Worm (Caenorhabditis elegans): Measurements from ENCODE around the gene memi-1.

The memi-1 gene

ce11 chrIV:4762990-4763545 lies 2.8 kb upstream of the memi-1 start:
- peak in 1 of 2 experiments; percentile 22 for TF ChIP-seq lin-35 (GFP tag; optimal IDR thresholded peaks at IDR 0.05)
- TF ChIP-seq efl-1 (optimal IDR thresholded peaks at IDR 0.05) = peak; percentile 11 to 13
- peak in 1 of 2 experiments; percentile 49 for TF ChIP-seq efl-1 (GFP tag; optimal IDR thresholded peaks at IDR 0.05 in 1 of 2)
- peak; percentile 29 to 53 for TF ChIP-seq lsy-2 (tag; optimal IDR thresholded peaks at IDR 0.05)

ce11 chrIV:4758659-4759058 lies 1.6 kb downstream of the memi-1 start, which contains the start of gene Y17G9B.8:
TSS of gene Y17G9B.8 (minus strand) at chrIV:4758840.
- TF ChIP-seq fos-1 (tag; optimal IDR thresholded peaks at IDR 0.05) (no peak), mef-2 (tag; optimal IDR thresholded peaks at IDR 0.05) (no peak), lsy-2 (tag; optimal IDR thresholded peaks at IDR 0.05) (peak; percentile 10 to 33)

ce11 chrIV:4755929-4756655 lies 4.1 kb downstream of the memi-1 start, which contains the start of the genes fbxb-77 and Y17G9B.11:
TSS of gene fbxb-77 (minus strand) at chrIV:4756157.
TSS of gene Y17G9B.11 (plus strand) at chrIV:4756605.
- no peak for TF ChIP-seq sup-37 (GFP tag; optimal IDR thresholded peaks at IDR 0.05)
- TF ChIP-seq isw-1 (GFP tag; IDR thresholded peaks at IDR 0.05) = no peak

ce11 chrIV:4751814-4752213 lies 8.4 kb downstream of the memi-1 start, which contains the start of gene Y17G9B.4:
TSS of gene Y17G9B.4 (plus strand) at chrIV:4752119.
- no peak for TF ChIP-seq aha-1 (tag; optimal IDR thresholded peaks at IDR 0.05)
- TF ChIP-seq aly-2 (tag; optimal IDR thresholded peaks at IDR 0.05) = no peak
- TF ChIP-seq nhr-84 (tag; optimal IDR thresholded peaks at IDR 0.05) = no peak
- no peak for TF ChIP-seq F16B12.6 (tag; optimal IDR thresholded peaks at IDR 0.05)
- TF ChIP-seq nhr-85 (tag) = no peak
- TF ChIP-seq zip-4 (GFP tag; optimal IDR thresholded peaks at IDR 0.05) = no peak
- TF ChIP-seq dpl-1 (GFP tag; optimal IDR thresholded peaks at IDR 0.05) = no peak
- no peak for TF ChIP-seq pqm-1 (tag; optimal IDR thresholded peaks at IDR 0.05)
- TF ChIP-seq nhr-12 (tag; optimal IDR thresholded peaks at IDR 0.05) = no peak
- TF ChIP-seq swsn-7 (tag; optimal IDR thresholded peaks at IDR 0.05) = no peak
- no peak for TF ChIP-seq nhr-71 (tag; optimal IDR thresholded peaks at IDR 0.05)
- TF ChIP-seq lin-13 (GFP tag; optimal IDR thresholded peaks at IDR 0.05) = no peak
- TF ChIP-seq tlp-1 (tag; optimal IDR thresholded peaks at IDR 0.05) = no peak
- no peak for TF ChIP-seq skn-1 (tag; optimal IDR thresholded peaks at IDR 0.05)

ce11 chrIV:4749728-4750278 lies 10.4 kb downstream of the memi-1 start, which contains the start of the genes rpl-20 and Y17G9B.5:
TSS of gene rpl-20 (minus strand) at chrIV:4749778.
TSS of gene Y17G9B.5 (plus strand) at chrIV:4750240.
- TF ChIP-seq nhr-71 (tag; optimal IDR thresholded peaks at IDR 0.05) = peak; percentile 100
- TF ChIP-seq aha-1 (tag; optimal IDR thresholded peaks at IDR 0.05) = peak; percentile 98
- peak; percentile 100 for TF ChIP-seq xbp-1 (tag; optimal IDR thresholded peaks at IDR 0.05)
- TF ChIP-seq vab-15 (tag; optimal IDR thresholded peaks at IDR 0.05) = peak; percentile 97
- TF ChIP-seq ama-1 (optimal IDR thresholded peaks at IDR 0.05) = peak; percentile 95
- TF ChIP-seq ceh-90 (tag; optimal IDR thresholded peaks at IDR 0.05) = peak; percentile 75
- TF ChIP-seq ceh-82 (tag; optimal IDR thresholded peaks at IDR 0.05) = peak; percentile 100
- peak; percentile 100 for TF ChIP-seq lsy-2 (tag; optimal IDR thresholded peaks at IDR 0.05)
- TF ChIP-seq zag-1 (tag; optimal IDR thresholded peaks at IDR 0.05) = peak; percentile 99
- TF ChIP-seq pax-3 (tag; optimal IDR thresholded peaks at IDR 0.05) = peak; percentile 100
- TF ChIP-seq mdl-1 (tag; optimal IDR thresholded peaks at IDR 0.05) = peak in 1 of 2 experiments; percentile 98
- TF ChIP-seq zip-4 (GFP tag; optimal IDR thresholded peaks at IDR 0.05) = peak; percentile 98
- TF ChIP-seq nhr-12 (tag; optimal IDR thresholded peaks at IDR 0.05) = peak; percentile 78
- peak; percentile 91 for TF ChIP-seq unc-30 (tag; optimal IDR thresholded peaks at IDR 0.05)
- peak; percentile 100 for TF ChIP-seq unc-130 (tag; optimal IDR thresholded peaks at IDR 0.05)
- TF ChIP-seq tbx-2 (tag; optimal IDR thresholded peaks at IDR 0.05) = peak; percentile 100
- peak; percentile 100 for TF ChIP-seq ceh-8 (GFP tag; optimal IDR thresholded peaks at IDR 0.05)
- peak; percentile 100 for TF ChIP-seq ceh-88 (GFP tag; IDR thresholded peaks at IDR 0.05)
- TF ChIP-seq nhr-237 (tag; optimal IDR thresholded peaks at IDR 0.05) = peak; percentile 99
- peak; percentile 100 for TF ChIP-seq grh-1 (GFP tag; IDR thresholded peaks at IDR 0.05)
- peak; percentile 100 for TF ChIP-seq nhr-47 (tag; optimal IDR thresholded peaks at IDR 0.05)
- peak; percentile 99 for TF ChIP-seq mab-9 (GFP tag; IDR thresholded peaks at IDR 0.05)
- TF ChIP-seq C16A3.4 (tag; optimal IDR thresholded peaks at IDR 0.05) = peak; percentile 100
- peak; percentile 99 for TF ChIP-seq elt-2 (tag; optimal IDR thresholded peaks at IDR 0.05)
- peak; percentile 85 to 100 (median 100) for TF ChIP-seq elt-3 (tag; optimal IDR thresholded peaks at IDR 0.05)
- TF ChIP-seq fkh-8 (tag; optimal IDR thresholded peaks at IDR 0.05) = peak; percentile 100
